Worm (Caenorhabditis elegans) whole organism, L4 larva: ENCODE data around the gene F54E12.2.
A peak's percentile ranks its signal among the peaks of the same experiment; 100 is the strongest.

ENCODE experiments used
- F37D6.2 ChIP-seq: sonication (generic microtip); optimal IDR thresholded peaks from 2 replicates; lab custom pipeline; 2016; ENCODE audit warnings: mild to moderate bottlenecking, missing genetic modification characterization, missing compliant biosample characterization
- F44E2.7 ChIP-seq: fragments of 200-800 bp; sonication (Bioruptor generic); IDR thresholded peaks from 2 replicates; pipeline ENCODE4 v2.1.2; 2022; ENCODE audit warnings: missing genetic modification characterization, missing compliant biosample characterization
- T20F7.1 ChIP-seq: fragments of 200-800 bp; sonication (Bioruptor generic); optimal IDR thresholded peaks from 2 replicates; lab custom pipeline; 2018; ENCODE audit warnings: mild to moderate bottlenecking, missing genetic modification characterization, missing compliant biosample characterization
- Y75B8A.6 ChIP-seq: fragments of 200-800 bp; sonication (Bioruptor generic); IDR thresholded peaks from 2 replicates; pipeline ENCODE4 v1.3.6; 2022; ENCODE audit warnings: missing genetic modification reagents, missing genetic modification characterization, missing compliant biosample characterization
- aha-1 ChIP-seq: fragments of 150-350 bp; peaks from one replicate; lab custom pipeline; 2014; ENCODE audit warnings: missing biosample characterization, missing genetic modification characterization
- aly-2 ChIP-seq: sonication (generic microtip); optimal IDR thresholded peaks from 2 replicates; lab custom pipeline; 2018; ENCODE audit warnings: missing biosample characterization, missing genetic modification characterization
- arid-1 ChIP-seq: fragments of 200-800 bp; sonication (Bioruptor generic); conservative IDR thresholded peaks from 2 replicates; pipeline ENCODE4 v1.3.6; 2022; ENCODE audit warnings: missing genetic modification reagents, missing genetic modification characterization, missing compliant biosample characterization
- ceh-28 ChIP-seq: fragments of 150-350 bp; optimal IDR thresholded peaks from 2 replicates; lab custom pipeline; 2014; ENCODE audit warnings: missing biosample characterization, missing genetic modification reagents, missing genetic modification characterization
- ceh-32 ChIP-seq: sonication (generic microtip); optimal IDR thresholded peaks from 2 replicates; lab custom pipeline; 2016; ENCODE audit warnings: mild to moderate bottlenecking, missing genetic modification characterization, missing compliant biosample characterization; ENCODE audit not compliant: poor library complexity
- ces-1 ChIP-seq: fragments of 150-350 bp; sonication (generic microtip); optimal IDR thresholded peaks from 4 replicates; lab custom pipeline; 2014; ENCODE audit warnings: missing biosample characterization, missing genetic modification reagents, missing genetic modification characterization
- daf-16 ChIP-seq, 3 experiments: sonication (generic microtip); optimal IDR thresholded peaks; 2 replicates each; lab custom pipeline; 2016 to 2017; ENCODE audit warnings: missing genetic modification characterization in 3 of 3, missing genetic modification reagents in 3 of 3, mild to moderate bottlenecking in 2 of 3, missing compliant biosample characterization in 2 of 3, missing biosample characterization in 1 of 3, moderate library complexity in 1 of 3
- daf-19 ChIP-seq: fragments of 200-800 bp; sonication (Bioruptor generic); conservative IDR thresholded peaks from 2 replicates; pipeline ENCODE4 v1.3.6; 2022; ENCODE audit warnings: missing genetic modification characterization, missing compliant biosample characterization
- daf-8 ChIP-seq: fragments of 200-800 bp; sonication (Bioruptor generic); IDR thresholded peaks from 2 replicates; pipeline ENCODE4 v1.3.6; 2022; ENCODE audit warnings: missing genetic modification characterization, missing compliant biosample characterization
- dmd-6 ChIP-seq: fragments of 200-800 bp; sonication (Bioruptor generic); IDR thresholded peaks from 2 replicates; pipeline ENCODE4 v1.3.6; 2022; ENCODE audit warnings: missing genetic modification reagents, missing genetic modification characterization, missing compliant biosample characterization
- dmd-9 ChIP-seq: fragments of 200-800 bp; sonication (Bioruptor generic); IDR thresholded peaks from 2 replicates; pipeline ENCODE4 v1.3.6; 2022; ENCODE audit warnings: missing genetic modification reagents, missing genetic modification characterization, missing compliant biosample characterization
- duxl-1 ChIP-seq: sonication (generic microtip); optimal IDR thresholded peaks from 2 replicates; lab custom pipeline; 2016; ENCODE audit warnings: mild to moderate bottlenecking, missing genetic modification characterization, moderate library complexity, missing compliant biosample characterization; ENCODE audit not compliant: poor library complexity
- dve-1 ChIP-seq: sonication (generic microtip); optimal IDR thresholded peaks from 2 replicates; lab custom pipeline; 2017; ENCODE audit warnings: antibody characterized with exemption, mild to moderate bottlenecking, missing genetic modification characterization, missing compliant biosample characterization; ENCODE audit not compliant: insufficient read depth
- hlh-11 ChIP-seq: fragments of 200-800 bp; sonication (Bioruptor generic); optimal IDR thresholded peaks from 2 replicates; lab custom pipeline; 2018; ENCODE audit warnings: mild to moderate bottlenecking, missing genetic modification characterization, missing compliant biosample characterization
- jun-1 ChIP-seq: fragments of 150-350 bp; optimal IDR thresholded peaks from 2 replicates; lab custom pipeline; 2014; ENCODE audit warnings: missing biosample characterization, missing genetic modification reagents, missing genetic modification characterization
- lin-1 ChIP-seq: fragments of 200-800 bp; sonication (Bioruptor generic); IDR thresholded peaks from 2 replicates; pipeline ENCODE4 v1.3.6; 2022; ENCODE audit warnings: missing genetic modification reagents, missing genetic modification characterization, missing compliant biosample characterization
- lin-13 ChIP-seq: fragments of 150-350 bp; optimal IDR thresholded peaks from 2 replicates; lab custom pipeline; 2014; ENCODE audit warnings: missing biosample characterization, missing genetic modification reagents, missing genetic modification characterization
- lin-29 ChIP-seq: fragments of 200-800 bp; sonication (Bioruptor generic); IDR thresholded peaks from 2 replicates; pipeline ENCODE4 v1.3.6; 2022; ENCODE audit warnings: missing genetic modification reagents, missing genetic modification characterization, missing compliant biosample characterization
- lin-38 ChIP-seq: fragments of 200-800 bp; sonication (Bioruptor generic); IDR thresholded peaks from 2 replicates; pipeline ENCODE4 v1.3.6; 2022; ENCODE audit warnings: missing genetic modification reagents, missing genetic modification characterization, missing compliant biosample characterization
- lin-39 ChIP-seq: fragments of 150-350 bp; optimal IDR thresholded peaks from 2 replicates; lab custom pipeline; 2014; ENCODE audit warnings: missing biosample characterization, missing genetic modification reagents, missing genetic modification characterization
- mxl-2 ChIP-seq: fragments of 200-800 bp; sonication (Bioruptor generic); conservative IDR thresholded peaks from 2 replicates; pipeline ENCODE4 v1.3.6; 2022; ENCODE audit warnings: missing genetic modification reagents, missing genetic modification characterization, missing compliant biosample characterization
- mxl-3 ChIP-seq: fragments of 200-800 bp; sonication (Bioruptor generic); optimal IDR thresholded peaks from 2 replicates; lab custom pipeline; 2018; ENCODE audit warnings: mild to moderate bottlenecking, missing genetic modification characterization, missing compliant biosample characterization
- nhr-10 ChIP-seq: fragments of 150-350 bp; optimal IDR thresholded peaks from 2 replicates; lab custom pipeline; 2014; ENCODE audit warnings: missing biosample characterization, missing genetic modification characterization
- nhr-111 ChIP-seq: fragments of 200-800 bp; sonication (Bioruptor generic); optimal IDR thresholded peaks from 2 replicates; lab custom pipeline; 2018; ENCODE audit warnings: mild to moderate bottlenecking, missing genetic modification characterization, missing compliant biosample characterization
- nhr-41 ChIP-seq: fragments of 200-800 bp; sonication (Bioruptor generic); IDR thresholded peaks from 2 replicates; pipeline ENCODE4 v1.3.6; 2022; ENCODE audit warnings: missing genetic modification reagents, missing genetic modification characterization, missing compliant biosample characterization
- nhr-77 ChIP-seq: fragments of 150-350 bp; optimal IDR thresholded peaks from 2 replicates; lab custom pipeline; 2014; ENCODE audit warnings: missing biosample characterization, missing genetic modification characterization
- pha-4 ChIP-seq, 2 experiments: fragments of 150-350 bp in 1 of 2; fragments of 200-800 bp in 1 of 2; sonication (Bioruptor generic) in 1 of 2; IDR thresholded peaks in 1 of 2; optimal IDR thresholded peaks in 1 of 2; 2 replicates each; pipeline versions ENCODE4 v1.3.6 to Lab custom; 2014 to 2022; ENCODE audit warnings: missing genetic modification characterization in 2 of 2, missing genetic modification reagents in 2 of 2, missing biosample characterization in 1 of 2, missing compliant biosample characterization in 1 of 2
- php-3 ChIP-seq: fragments of 200-800 bp; sonication (Bioruptor generic); IDR thresholded peaks from 2 replicates; pipeline ENCODE4 v1.3.6; 2022; ENCODE audit warnings: missing genetic modification reagents, missing genetic modification characterization, missing compliant biosample characterization
- rbr-2 ChIP-seq: sonication (generic microtip); optimal IDR thresholded peaks from 2 replicates; lab custom pipeline; 2016; ENCODE audit warnings: missing genotype, missing genetic modification characterization, missing compliant biosample characterization
- set-16 ChIP-seq: fragments of 200-800 bp; sonication (Bioruptor generic); IDR thresholded peaks from 2 replicates; pipeline ENCODE4 v1.3.6; 2022; ENCODE audit warnings: missing genetic modification reagents, missing genetic modification characterization, missing compliant biosample characterization
- snpc-1.2 ChIP-seq: fragments of 200-800 bp; sonication (Bioruptor generic); IDR thresholded peaks from 2 replicates; pipeline ENCODE4 v1.3.6; 2022; ENCODE audit warnings: missing genetic modification reagents, missing genetic modification characterization, missing compliant biosample characterization
- tag-97 ChIP-seq: fragments of 200-800 bp; sonication (Bioruptor generic); IDR thresholded peaks from 2 replicates; pipeline ENCODE4 v1.3.6; 2022; ENCODE audit warnings: missing genetic modification characterization, missing compliant biosample characterization
- unc-62 ChIP-seq, 3 experiments: fragments of 150-350 bp in 1 of 3; sonication (generic microtip); optimal IDR thresholded peaks in 2 of 3; peaks in 1 of 3; 1 replicate in 1 of 3; 2 replicates in 2 of 3; lab custom pipeline; 2014 to 2017; ENCODE audit warnings: missing biosample characterization in 3 of 3, missing genetic modification characterization in 3 of 3, missing genetic modification reagents in 3 of 3, missing genotype in 1 of 3
- zfp-3 ChIP-seq: fragments of 200-800 bp; sonication (Bioruptor generic); conservative IDR thresholded peaks from 2 replicates; pipeline ENCODE4 v1.3.6; 2022; ENCODE audit warnings: missing genetic modification reagents, missing genetic modification characterization, missing compliant biosample characterization
- zip-2 ChIP-seq: fragments of 150-350 bp; optimal IDR thresholded peaks from 2 replicates; lab custom pipeline; 2014; ENCODE audit warnings: missing biosample characterization, missing genetic modification characterization
- ztf-11 ChIP-seq: fragments of 150-350 bp; optimal IDR thresholded peaks from 2 replicates; lab custom pipeline; 2014; ENCODE audit warnings: missing biosample characterization, missing genetic modification characterization

Gene F54E12.2

ce11 chrIV:11288965-11289364, 48.0 kb downstream of the F54E12.2 start (continued):
- TF ChIP-seq arid-1 (GFP tag; lab: Robert Waterston, UW) = no peak
- no peak for TF ChIP-seq daf-16 (GFP tag; optimal IDR thresholded peaks at IDR 0.05; lab: Kevin White, UChicago)
- TF ChIP-seq daf-16 (tag; optimal IDR thresholded peaks at IDR 0.05; lab: Kevin White, UChicago) = peak; percentile 96
- TF ChIP-seq snpc-1.2 = no peak
- TF ChIP-seq Y75B8A.6 = no peak
- no peak for TF ChIP-seq duxl-1 (tag; lab: Kevin White, UChicago)
- no peak for TF ChIP-seq daf-8 (GFP tag; lab: Robert Waterston, UW)
- TF ChIP-seq zip-2 = no peak
- no peak for TF ChIP-seq ces-1 (GFP tag; lab: Kevin White, UChicago)
- TF ChIP-seq nhr-41 (GFP tag; lab: Robert Waterston, UW) = no peak
- no peak for TF ChIP-seq nhr-111
- TF ChIP-seq zfp-3 = no peak
- no peak for TF ChIP-seq ceh-32
- no peak for TF ChIP-seq dmd-9
- TF ChIP-seq aly-2 (tag; lab: Kevin White, UChicago) = no peak

- TF ChIP-seq lin-1 (GFP tag; lab: Robert Waterston, UW) (no peak), daf-16 (GFP tag; optimal IDR thresholded peaks at IDR 0.05; lab: Kevin White, UChicago) (no peak), daf-16 (tag; optimal IDR thresholded peaks at IDR 0.05; lab: Kevin White, UChicago) (peak; percentile 17), daf-8 (GFP tag; lab: Robert Waterston, UW) (no peak), lin-29 (no peak)
Observed at ce11 chrIV:11287511-11287910, 49.5 kb downstream of the F54E12.2 start, which contains the start of gene F54D1.6. Gene F54D1.6 (plus strand): TSS chrIV:11287811.

- TF ChIP-seq dve-1 (tag; lab: Kevin White, UChicago) (peak; percentile 49), duxl-1 (tag; lab: Kevin White, UChicago) (no peak), lin-38 (no peak), ces-1 (GFP tag; lab: Kevin White, UChicago) (no peak), daf-16 (GFP tag; optimal IDR thresholded peaks at IDR 0.05; lab: Kevin White, UChicago) (no peak), daf-16 (tag; optimal IDR thresholded peaks at IDR 0.05; lab: Kevin White, UChicago) (peak; percentile 59)
- TF ChIP-seq, all 104 proteins: peak for 2
Observed at ce11 chrIV:11286112-11286511, 50.9 kb downstream of the F54E12.2 start.

ce11 chrIV:11285239-11285638, 51.7 kb downstream of the F54E12.2 start:
- TF ChIP-seq nhr-77 (tag; lab: Kevin White, UChicago) (no peak), jun-1 (tag; lab: Kevin White, UChicago) (no peak), hlh-11 (tag; lab: Kevin White, UChicago) (no peak), ceh-28 (tag; lab: Kevin White, UChicago) (no peak), lin-29 (no peak), set-16 (no peak), mxl-2 (GFP tag; lab: Robert Waterston, UW) (no peak), unc-62 (GFP tag; optimal IDR thresholded peaks at IDR 0.05 in 1 of 2; lab: Kevin White, UChicago) (peak in 1 of 2 experiments; percentile 54), unc-62 (tag; optimal IDR thresholded peaks at IDR 0.05; lab: Kevin White, UChicago) (no peak), ztf-11 (tag; lab: Kevin White, UChicago) (no peak), dve-1 (tag; lab: Kevin White, UChicago) (peak; percentile 47)

- TF ChIP-seq F44E2.7 = no peak
- TF ChIP-seq pha-4 (GFP tag; IDR thresholded peaks at IDR 0.05; lab: Robert Waterston, UW) = peak; percentile 72
- TF ChIP-seq pha-4 (tag; optimal IDR thresholded peaks at IDR 0.05; lab: Kevin White, UChicago) = peak; percentile 71
- 0 out of 2 replicates have a peak, but pooled peaks have one; percentile 23 for TF ChIP-seq nhr-41 (GFP tag; lab: Robert Waterston, UW)
- peak; percentile 72 for TF ChIP-seq nhr-77 (tag; lab: Kevin White, UChicago)
- TF ChIP-seq php-3 (GFP tag; lab: Robert Waterston, UW) = peak; percentile 81
- TF ChIP-seq dmd-6 (GFP tag; lab: Robert Waterston, UW) = peak; percentile 89
- TF ChIP-seq rbr-2 = no peak
- TF ChIP-seq mxl-2 (GFP tag; lab: Robert Waterston, UW) = 0 out of 2 replicates have a peak, but pooled peaks have one; percentile 3
- peak; percentile 94 for TF ChIP-seq hlh-11 (tag; lab: Kevin White, UChicago)
- TF ChIP-seq jun-1 (tag; lab: Kevin White, UChicago) = peak; percentile 25
- no peak for TF ChIP-seq daf-19
- TF ChIP-seq lin-39 (tag; lab: Kevin White, UChicago) = no peak
- TF ChIP-seq mxl-3 (GFP tag; lab: Kevin White, UChicago) = peak; percentile 55
- TF ChIP-seq tag-97 (GFP tag; lab: Robert Waterston, UW) = no peak
- TF ChIP-seq unc-62 (GFP tag; optimal IDR thresholded peaks at IDR 0.05 in 1 of 2; lab: Kevin White, UChicago) = peak in 1 of 2 experiments; percentile 27
- no peak for TF ChIP-seq unc-62 (tag; optimal IDR thresholded peaks at IDR 0.05; lab: Kevin White, UChicago)
- no peak for TF ChIP-seq F37D6.2 (tag; lab: Kevin White, UChicago)
- TF ChIP-seq aha-1 = peak; percentile 71
- peak; percentile 39 for TF ChIP-seq nhr-10
- peak; percentile 12 for TF ChIP-seq T20F7.1
- TF ChIP-seq lin-13 (GFP tag; lab: Kevin White, UChicago) = peak; percentile 14
Observed at ce11 chrIV:11284102-11284531, 52.9 kb downstream of the F54E12.2 start.
